Worm (Caenorhabditis elegans) whole organism, young adult: ENCODE results near the gene col-132.

Experiments used
- D2030.7 ChIP-seq: fragments of 200-800 bp; sonication (Bioruptor generic); IDR thresholded peaks from 2 replicates; pipeline ENCODE4 v1.3.6; 2022; ENCODE audit warnings: missing genetic modification reagents, missing genetic modification characterization, missing compliant biosample characterization
- F23B12.7 ChIP-seq: sonication (generic microtip); optimal IDR thresholded peaks from 2 replicates; lab custom pipeline; 2017; ENCODE audit warnings: missing genetic modification characterization, mild to moderate bottlenecking, missing compliant biosample characterization, antibody characterized with exemption, moderate library complexity; ENCODE audit not compliant: insufficient read depth
- F33H1.4 ChIP-seq: fragments of 200-800 bp; sonication (Bioruptor generic); IDR thresholded peaks from 2 replicates; pipeline ENCODE4 v1.3.6; 2022; ENCODE audit warnings: missing genetic modification reagents, missing genetic modification characterization, missing compliant biosample characterization
- F39B2.1 ChIP-seq: fragments of 200-800 bp; sonication (Bioruptor generic); IDR thresholded peaks from 2 replicates; pipeline ENCODE4 v1.3.6; 2022; ENCODE audit warnings: missing genetic modification reagents, missing genetic modification characterization, missing compliant biosample characterization
- F49E8.2 ChIP-seq: sonication (generic microtip); optimal IDR thresholded peaks from 3 replicates; lab custom pipeline; 2017; ENCODE audit warnings: missing genetic modification characterization, mild to moderate bottlenecking, missing compliant biosample characterization, antibody characterized with exemption, moderate library complexity; ENCODE audit not compliant: insufficient read depth
- F57A8.1 ChIP-seq: fragments of 200-800 bp; sonication (Bioruptor generic); optimal IDR thresholded peaks from 2 replicates; lab custom pipeline; 2018; ENCODE audit warnings: mild to moderate bottlenecking, missing genetic modification characterization, moderate library complexity, missing compliant biosample characterization
- K11D2.4 ChIP-seq: fragments of 200-800 bp; sonication (Bioruptor generic); IDR thresholded peaks from 2 replicates; pipeline ENCODE4 v1.3.6; 2022; ENCODE audit warnings: missing genetic modification reagents, missing genetic modification characterization, missing compliant biosample characterization
- T26A5.8 ChIP-seq: sonication (generic microtip); optimal IDR thresholded peaks from 2 replicates; lab custom pipeline; 2016; ENCODE audit warnings: missing genetic modification characterization, missing compliant biosample characterization
- Y53G8AR.9 ChIP-seq: fragments of 200-800 bp; sonication (Bioruptor generic); conservative IDR thresholded peaks from 2 replicates; pipeline ENCODE4 v1.3.6; 2022; ENCODE audit warnings: missing genetic modification reagents, missing genetic modification characterization, missing compliant biosample characterization
- Y56A3A.18 ChIP-seq: fragments of 200-800 bp; sonication (Bioruptor generic); IDR thresholded peaks from 2 replicates; pipeline ENCODE4 v1.3.6; 2022; ENCODE audit warnings: missing genetic modification reagents, missing genetic modification characterization, missing compliant biosample characterization
- ama-1 ChIP-seq, 3 experiments: fragments of 150-350 bp in 1 of 3; sonication (generic microtip) in 2 of 3; optimal IDR thresholded peaks; 2 replicates each; lab custom pipeline; 2014 to 2018; ENCODE audit warnings: missing biosample characterization in 2 of 3, missing genetic modification characterization in 2 of 3, missing genetic modification reagents in 2 of 3
- ccch-3 ChIP-seq: fragments of 200-800 bp; sonication (Bioruptor generic); optimal IDR thresholded peaks from 2 replicates; lab custom pipeline; 2018; ENCODE audit warnings: mild to moderate bottlenecking, missing genetic modification characterization, missing compliant biosample characterization
- cebp-1 ChIP-seq, 2 experiments: fragments of 200-800 bp in 1 of 2; sonication (Bioruptor generic) in 1 of 2; sonication (generic microtip) in 1 of 2; IDR thresholded peaks in 1 of 2; optimal IDR thresholded peaks in 1 of 2; 2 replicates each; pipeline versions ENCODE4 v1.3.6 to Lab custom; 2017 to 2022; ENCODE audit warnings: missing compliant biosample characterization in 2 of 2, missing genetic modification characterization in 2 of 2, mild to moderate bottlenecking in 1 of 2, missing genetic modification reagents in 1 of 2, moderate library complexity in 1 of 2
- ceh-100 ChIP-seq: fragments of 200-800 bp; sonication (Bioruptor generic); IDR thresholded peaks from 2 replicates; pipeline ENCODE4 v1.3.6; 2022; ENCODE audit warnings: missing genetic modification reagents, missing genetic modification characterization, missing compliant biosample characterization
- ceh-27 ChIP-seq: fragments of 200-800 bp; sonication (Bioruptor generic); optimal IDR thresholded peaks from 2 replicates; lab custom pipeline; 2018; ENCODE audit warnings: mild to moderate bottlenecking, missing genetic modification characterization, moderate library complexity, missing compliant biosample characterization
- ceh-40 ChIP-seq: fragments of 200-800 bp; sonication (Bioruptor generic); IDR thresholded peaks from 2 replicates; pipeline ENCODE4 v1.3.6; 2022; ENCODE audit warnings: missing genetic modification characterization, missing compliant biosample characterization
- ceh-91 ChIP-seq: fragments of 200-800 bp; sonication (Bioruptor generic); IDR thresholded peaks from 2 replicates; pipeline ENCODE4 v1.3.6; 2022; ENCODE audit warnings: missing genetic modification reagents, missing genetic modification characterization, missing compliant biosample characterization
- dpff-1 ChIP-seq: sonication (generic microtip); optimal IDR thresholded peaks from 2 replicates; lab custom pipeline; 2017; ENCODE audit warnings: mild to moderate bottlenecking, missing genetic modification characterization, missing compliant biosample characterization
- efl-1 ChIP-seq: fragments of 150-350 bp; optimal IDR thresholded peaks from 2 replicates; lab custom pipeline; 2014; ENCODE audit warnings: missing biosample characterization, missing genetic modification reagents, missing genetic modification characterization
- egl-18 ChIP-seq: fragments of 200-800 bp; sonication (Bioruptor generic); IDR thresholded peaks from 2 replicates; pipeline ENCODE4 v1.3.6; 2022; ENCODE audit warnings: missing genetic modification reagents, missing genetic modification characterization, missing compliant biosample characterization
- hmg-1.2 ChIP-seq: fragments of 200-800 bp; sonication (Bioruptor generic); IDR thresholded peaks from 2 replicates; pipeline ENCODE4 v1.3.6; 2022; ENCODE audit warnings: missing genetic modification reagents, missing genetic modification characterization, missing compliant biosample characterization
- hmg-20 ChIP-seq: fragments of 200-800 bp; sonication (Bioruptor generic); IDR thresholded peaks from 2 replicates; pipeline ENCODE4 v1.3.6; 2022; ENCODE audit warnings: missing genetic modification reagents, missing genetic modification characterization, missing compliant biosample characterization
- lag-1 ChIP-seq: fragments of 200-800 bp; sonication (Bioruptor generic); IDR thresholded peaks from 2 replicates; pipeline ENCODE4 v1.3.6; 2022; ENCODE audit warnings: missing genetic modification reagents, missing genetic modification characterization, missing compliant biosample characterization
- lin-40 ChIP-seq: sonication (generic microtip); optimal IDR thresholded peaks from 2 replicates; lab custom pipeline; 2016; ENCODE audit warnings: missing genetic modification characterization, mild to moderate bottlenecking, missing compliant biosample characterization, missing genotype, missing genetic modification reagents
- lsl-1 ChIP-seq: fragments of 200-800 bp; sonication (Bioruptor generic); optimal IDR thresholded peaks from 2 replicates; lab custom pipeline; 2018; ENCODE audit warnings: mild to moderate bottlenecking, missing genetic modification characterization, moderate library complexity, missing compliant biosample characterization
- madf-10 ChIP-seq: sonication (generic microtip); optimal IDR thresholded peaks from 2 replicates; lab custom pipeline; 2016; ENCODE audit warnings: mild to moderate bottlenecking, missing genetic modification characterization, missing compliant biosample characterization
- madf-6 ChIP-seq: fragments of 200-800 bp; sonication (Bioruptor generic); IDR thresholded peaks from 2 replicates; pipeline ENCODE4 v1.3.6; 2022; ENCODE audit warnings: missing genetic modification reagents, missing genetic modification characterization, missing compliant biosample characterization
- madf-8 ChIP-seq: fragments of 200-800 bp; sonication (Bioruptor generic); conservative IDR thresholded peaks from 2 replicates; pipeline ENCODE4 v1.3.6; 2022; ENCODE audit warnings: missing genetic modification reagents, missing genetic modification characterization, missing compliant biosample characterization
- mcd-1 ChIP-seq: fragments of 200-800 bp; sonication (Bioruptor generic); IDR thresholded peaks from 2 replicates; pipeline ENCODE4 v1.3.6; 2022; ENCODE audit warnings: missing genetic modification reagents, missing genetic modification characterization, missing compliant biosample characterization
- nfya-2 ChIP-seq: fragments of 200-800 bp; sonication (Bioruptor generic); IDR thresholded peaks from 2 replicates; pipeline ENCODE4 v1.3.6; 2022; ENCODE audit warnings: missing genetic modification reagents, missing genetic modification characterization, missing compliant biosample characterization
- nfyb-1 ChIP-seq: fragments of 200-800 bp; sonication (Bioruptor generic); IDR thresholded peaks from 2 replicates; pipeline ENCODE4 v1.3.6; 2022; ENCODE audit warnings: missing genetic modification reagents, missing genetic modification characterization, missing compliant biosample characterization
- pbrm-1 ChIP-seq: fragments of 200-800 bp; sonication (Bioruptor generic); IDR thresholded peaks from 2 replicates; pipeline ENCODE4 v1.3.6; 2022; ENCODE audit warnings: missing genetic modification reagents, missing genetic modification characterization, missing compliant biosample characterization
- rcor-1 ChIP-seq: fragments of 200-800 bp; sonication (Bioruptor generic); IDR thresholded peaks from 2 replicates; pipeline ENCODE4 v1.3.6; 2022; ENCODE audit warnings: missing genetic modification reagents, missing genetic modification characterization, missing compliant biosample characterization
- rec-8 ChIP-seq, 2 experiments: sonication (generic microtip); optimal IDR thresholded peaks; 2 replicates each; lab custom pipeline; 2016; ENCODE audit warnings: mild to moderate bottlenecking in 2 of 2, missing genetic modification characterization in 2 of 2, missing genetic modification reagents in 2 of 2, missing genotype in 2 of 2, missing biosample characterization in 1 of 2, missing compliant biosample characterization in 1 of 2, moderate library complexity in 1 of 2
- snpc-1.1 ChIP-seq: sonication (generic microtip); optimal IDR thresholded peaks from 2 replicates; lab custom pipeline; 2017; ENCODE audit warnings: missing genetic modification characterization, mild to moderate bottlenecking, missing compliant biosample characterization, antibody characterized with exemption, moderate library complexity, missing genotype, missing genetic modification reagents; ENCODE audit not compliant: insufficient read depth
- snpc-1.3 ChIP-seq: sonication (generic microtip); optimal IDR thresholded peaks from 2 replicates; lab custom pipeline; 2017; ENCODE audit warnings: missing genetic modification characterization, mild to moderate bottlenecking, missing compliant biosample characterization, antibody characterized with exemption, moderate library complexity, missing genotype, missing genetic modification reagents; ENCODE audit not compliant: insufficient read depth
- snpc-3.4 ChIP-seq: sonication (generic microtip); optimal IDR thresholded peaks from 2 replicates; lab custom pipeline; 2017; ENCODE audit warnings: missing genetic modification characterization, mild to moderate bottlenecking, missing compliant biosample characterization, antibody characterized with exemption, moderate library complexity, missing genotype, missing genetic modification reagents
- snpc-4 ChIP-seq, 5 experiments: fragments of 150-350 bp in 1 of 5; sonication (generic microtip) in 4 of 5; optimal IDR thresholded peaks; 2 replicates each; lab custom pipeline; 2014 to 2018; ENCODE audit warnings: missing genetic modification characterization in 5 of 5, missing biosample characterization in 3 of 5, antibody characterized with exemption in 2 of 5, mild to moderate bottlenecking in 2 of 5, missing compliant biosample characterization in 2 of 5, missing genotype in 2 of 5, moderate library complexity in 2 of 5, missing genetic modification reagents in 1 of 5
- tbp1 ChIP-seq: fragments of 200-800 bp; sonication (Bioruptor generic); optimal IDR thresholded peaks from 2 replicates; lab custom pipeline; 2018; ENCODE audit warnings: mild to moderate bottlenecking, missing genetic modification characterization, missing compliant biosample characterization
- xnd-1 ChIP-seq: sonication (generic microtip); optimal IDR thresholded peaks from 2 replicates; lab custom pipeline; 2016; ENCODE audit warnings: missing genotype, missing genetic modification reagents, missing genetic modification characterization, missing compliant biosample characterization
- ztf-25 ChIP-seq: fragments of 200-800 bp; sonication (Bioruptor generic); IDR thresholded peaks from 2 replicates; pipeline ENCODE4 v1.3.6; 2022; ENCODE audit warnings: missing genetic modification reagents, missing genetic modification characterization, missing compliant biosample characterization
- ztf-3 ChIP-seq: fragments of 200-800 bp; sonication (Bioruptor generic); optimal IDR thresholded peaks from 2 replicates; lab custom pipeline; 2018; ENCODE audit warnings: mild to moderate bottlenecking, missing genetic modification characterization, missing compliant biosample characterization
- ztf-6 ChIP-seq: fragments of 200-800 bp; sonication (Bioruptor generic); IDR thresholded peaks from 2 replicates; pipeline ENCODE4 v1.3.6; 2022; ENCODE audit warnings: missing genetic modification reagents, missing genetic modification characterization, missing compliant biosample characterization

col-132 gene

ce11 chrIV:13100415-13100814, 9.5 kb upstream of the col-132 start, which contains the start of gene fask-1:
TSS of gene fask-1 (plus strand) at chrIV:13100715.
- TF ChIP-seq ceh-40 (GFP tag; lab: Robert Waterston, UW) (no peak), ztf-3 (GFP tag; lab: Kevin White, UChicago) (no peak), ama-1 (optimal IDR thresholded peaks at IDR 0.05; lab: Kevin White, UChicago) (no peak), ama-1 (GFP tag; optimal IDR thresholded peaks at IDR 0.05; lab: Kevin White, UChicago) (no peak), Y56A3A.18 (GFP tag; lab: Robert Waterston, UW) (no peak), lag-1 (GFP tag; lab: Robert Waterston, UW) (no peak), snpc-1.1 (no peak), madf-8 (no peak), snpc-1.3 (tag; lab: Kevin White, UChicago) (no peak), rec-8 (tag; optimal IDR thresholded peaks at IDR 0.05; lab: Kevin White, UChicago) (no peak), mcd-1 (GFP tag; lab: Robert Waterston, UW) (no peak), F39B2.1 (no peak), ccch-3 (GFP tag; lab: Kevin White, UChicago) (no peak), hmg-20 (GFP tag; lab: Robert Waterston, UW) (no peak), egl-18 (GFP tag; lab: Robert Waterston, UW) (no peak), ztf-25 (GFP tag; lab: Robert Waterston, UW) (no peak), dpff-1 (tag; lab: Kevin White, UChicago) (no peak), Y53G8AR.9 (GFP tag; lab: Robert Waterston, UW) (no peak), nfyb-1 (no peak), F23B12.7 (tag; lab: Kevin White, UChicago) (no peak)

- TF ChIP-seq efl-1 (peak; percentile 39), lin-40 (tag; lab: Kevin White, UChicago) (peak; percentile 63), ceh-91 (GFP tag; lab: Robert Waterston, UW) (peak; percentile 30; the same call in 1 of the 2 replicates), F23B12.7 (tag; lab: Kevin White, UChicago) (peak; percentile 84), ceh-100 (GFP tag; lab: Robert Waterston, UW) (peak; percentile 42; the same call in 1 of the 2 replicates), cebp-1 (GFP tag; IDR thresholded peaks at IDR 0.05; lab: Robert Waterston, UW) (no peak), cebp-1 (tag; optimal IDR thresholded peaks at IDR 0.05; lab: Kevin White, UChicago) (peak; percentile 77), nfya-2 (no peak), T26A5.8 (tag; lab: Kevin White, UChicago) (no peak), F33H1.4 (peak; percentile 75), D2030.7 (GFP tag; lab: Robert Waterston, UW) (peak; percentile 52), snpc-1.3 (tag; lab: Kevin White, UChicago) (peak; percentile 77), madf-8 (0 out of 2 replicates have a peak, but pooled peaks have one; percentile 4), snpc-4 (GFP tag; optimal IDR thresholded peaks at IDR 0.05; lab: Kevin White, UChicago) (peak; percentile 46), snpc-4 (tag; optimal IDR thresholded peaks at IDR 0.05; lab: Kevin White, UChicago) (peak in 3 of 4 experiments; percentile 4 to 73 (median 68)), F57A8.1 (GFP tag; lab: Kevin White, UChicago) (no peak), ceh-27 (GFP tag; lab: Kevin White, UChicago) (no peak), hmg-20 (GFP tag; lab: Robert Waterston, UW) (no peak), snpc-3.4 (tag; lab: Kevin White, UChicago) (peak; percentile 6), tbp1 (peak; percentile 44), madf-6 (GFP tag; lab: Robert Waterston, UW) (peak; percentile 70), lsl-1 (GFP tag; lab: Kevin White, UChicago) (peak; percentile 61), ztf-6 (no peak), F49E8.2 (tag; lab: Kevin White, UChicago) (peak; percentile 43), xnd-1 (tag; lab: Kevin White, UChicago) (no peak), K11D2.4 (GFP tag; lab: Robert Waterston, UW) (0 out of 2 replicates have a peak, but pooled peaks have one; percentile 11), madf-10 (tag; lab: Kevin White, UChicago) (no peak), hmg-1.2 (GFP tag; lab: Robert Waterston, UW) (peak; percentile 98), nfyb-1 (0 out of 2 replicates have a peak, but pooled peaks have one; percentile 36), pbrm-1 (GFP tag; lab: Robert Waterston, UW) (peak; percentile 38; the same call in 1 of the 2 replicates), rcor-1 (peak; percentile 41; the same call in 1 of the 2 replicates)
These were observed 7.8 kb upstream of the col-132 start, which contains the start of the genes dli-1, tin-9.2 and exos-4.1 for ce11 chrIV:13098652-13099051. TSS of gene dli-1 (minus strand) at chrIV:13098792. TSS of gene tin-9.2 (plus strand) at chrIV:13098995. TSS of gene exos-4.1 (plus strand) at chrIV:13098999.
